Fruit fly (Drosophila melanogaster) whole organism, pupa: ENCODE measurements around the gene REG.
A peak's percentile ranks its signal among the peaks of the same experiment; 100 is the strongest.

Source experiments
- CG10348 ChIP-seq: fragments of 200-800 bp; sonication (Bioruptor generic); IDR thresholded peaks from 2 replicates; pipeline ENCODE4 v1.3.6; 2022; ENCODE audit warnings: missing biosample characterization, missing genetic modification characterization
- CG12605 ChIP-seq: fragments of 200-800 bp; sonication (Bioruptor generic); IDR thresholded peaks from 2 replicates; pipeline ENCODE4 v1.3.6; 2022; ENCODE audit warnings: missing biosample characterization, missing genetic modification characterization
- CG13204 ChIP-seq: fragments of 200-800 bp; sonication (Bioruptor generic); optimal IDR thresholded peaks from 2 replicates; lab custom pipeline; 2018; ENCODE audit warnings: missing biosample characterization, mild to moderate bottlenecking, missing genetic modification characterization, moderate library complexity
- CG14655 ChIP-seq: fragments of 200-800 bp; sonication (Bioruptor generic); optimal IDR thresholded peaks from 3 replicates; lab custom pipeline; 2017; ENCODE audit warnings: mild to moderate bottlenecking, missing biosample characterization, missing genetic modification reagents, missing genetic modification characterization
- CG15710 ChIP-seq: fragments of 200-800 bp; sonication (Bioruptor generic); optimal IDR thresholded peaks from 2 replicates; lab custom pipeline; 2018; ENCODE audit warnings: missing biosample characterization, mild to moderate bottlenecking, missing genetic modification characterization, moderate library complexity
- CG17806 ChIP-seq: fragments of 200-800 bp; sonication (Bioruptor generic); optimal IDR thresholded peaks from 2 replicates; lab custom pipeline; 2018; ENCODE audit warnings: missing biosample characterization, mild to moderate bottlenecking, missing genetic modification characterization, moderate library complexity
- CG32121 ChIP-seq: fragments of 200-800 bp; sonication (Bioruptor generic); IDR thresholded peaks from 2 replicates; pipeline ENCODE4 v1.3.6; 2022; ENCODE audit warnings: missing biosample characterization, missing genetic modification characterization
- CG34367 ChIP-seq: fragments of 200-800 bp; sonication (Bioruptor generic); optimal IDR thresholded peaks from 2 replicates; lab custom pipeline; 2018; ENCODE audit warnings: missing biosample characterization, mild to moderate bottlenecking, missing genetic modification characterization
- CG4496 ChIP-seq: fragments of 200-800 bp; sonication (Bioruptor generic); IDR thresholded peaks from 3 replicates; pipeline ENCODE4 v1.3.6; 2022; ENCODE audit warnings: missing biosample characterization, missing genetic modification characterization
- CG8159 ChIP-seq: fragments of 200-800 bp; sonication (Bioruptor generic); optimal IDR thresholded peaks from 3 replicates; lab custom pipeline; 2018; ENCODE audit warnings: missing biosample characterization, mild to moderate bottlenecking, missing genetic modification characterization, moderate library complexity
- CG8301 ChIP-seq: fragments of 200-800 bp; sonication (Bioruptor generic); optimal IDR thresholded peaks from 2 replicates; lab custom pipeline; 2018; ENCODE audit warnings: missing biosample characterization, mild to moderate bottlenecking, missing genetic modification characterization
- CG9948 ChIP-seq: fragments of 200-800 bp; sonication (Bioruptor generic); optimal IDR thresholded peaks from 2 replicates; lab custom pipeline; 2018; ENCODE audit warnings: missing biosample characterization, mild to moderate bottlenecking, missing genetic modification characterization, moderate library complexity
- D1 ChIP-seq: fragments of 200-800 bp; sonication (Bioruptor generic); optimal IDR thresholded peaks from 2 replicates; lab custom pipeline; 2018; ENCODE audit warnings: missing biosample characterization, mild to moderate bottlenecking, missing genetic modification characterization, moderate library complexity
- EcR ChIP-seq: fragments of 200-800 bp; sonication (Bioruptor generic); optimal IDR thresholded peaks from 3 replicates; lab custom pipeline; 2019; ENCODE audit warnings: missing biosample characterization, missing genetic modification characterization, mild to moderate bottlenecking, moderate library complexity, missing genetic modification reagents
- Ets98B ChIP-seq: fragments of 200-800 bp; sonication (Bioruptor generic); IDR thresholded peaks from 2 replicates; pipeline ENCODE4 v1.3.6; 2022; ENCODE audit warnings: missing biosample characterization, missing genetic modification characterization
- Pif1A ChIP-seq: fragments of 200-800 bp; sonication (Bioruptor generic); optimal IDR thresholded peaks from 3 replicates; lab custom pipeline; 2016; ENCODE audit warnings: missing biosample characterization, missing genetic modification characterization
- Pif1B ChIP-seq: fragments of 200-800 bp; sonication (Bioruptor generic); optimal IDR thresholded peaks from 3 replicates; lab custom pipeline; 2016; ENCODE audit warnings: missing biosample characterization, missing genetic modification characterization
- Snoo ChIP-seq: fragments of 200-800 bp; sonication (Bioruptor generic); optimal IDR thresholded peaks from 3 replicates; lab custom pipeline; 2017; ENCODE audit warnings: missing biosample characterization, mild to moderate bottlenecking, missing genetic modification characterization, inconsistent platforms
- fd96Ca ChIP-seq: fragments of 200-800 bp; sonication (Bioruptor generic); IDR thresholded peaks from 3 replicates; pipeline ENCODE4 v1.3.6; 2022; ENCODE audit warnings: missing biosample characterization, missing genetic modification characterization
- gl ChIP-seq: fragments of 200-800 bp; sonication (Bioruptor generic); optimal IDR thresholded peaks from 2 replicates; lab custom pipeline; 2018; ENCODE audit warnings: missing biosample characterization, mild to moderate bottlenecking, missing genetic modification characterization
- rn ChIP-seq: fragments of 200-800 bp; sonication (Bioruptor generic); IDR thresholded peaks from 2 replicates; pipeline ENCODE4 v1.3.6; 2022; ENCODE audit warnings: missing biosample characterization, missing genetic modification characterization

Gene REG

dm6 chrX:13219290-13219689 lies 7.2 kb downstream of the REG start:
- TF ChIP-seq Pif1A (GFP tag; lab: Kevin White, UChicago) (no peak), CG4496 (GFP tag; lab: Robert Waterston, UW) (no peak)

- TF ChIP-seq Snoo = no peak
- TF ChIP-seq CG8159 (tag; lab: Kevin White, UChicago) = peak; percentile 54
These were observed 8.3 kb downstream of the REG start for dm6 chrX:13220418-13220817.

- TF ChIP-seq Pif1B (GFP tag; lab: Kevin White, UChicago) = peak; percentile 19
- TF ChIP-seq CG14655 = peak; percentile 11
- peak; percentile 56; the same call in 1 of the 3 replicates for TF ChIP-seq CG4496 (GFP tag; lab: Robert Waterston, UW)
- TF ChIP-seq D1 (tag; lab: Kevin White, UChicago) = no peak
- TF ChIP-seq Pif1A (GFP tag; lab: Kevin White, UChicago) = peak; percentile 35
- TF ChIP-seq Ets98B (GFP tag; lab: Robert Waterston, UW) = no peak
- peak; percentile 33 for TF ChIP-seq CG8301 (tag; lab: Kevin White, UChicago)
- peak; percentile 19; the same call in 1 of the 2 replicates for TF ChIP-seq CG32121
- TF ChIP-seq fd96Ca = 0 out of 3 replicates have a peak, but pooled peaks have one; percentile 15
- TF ChIP-seq CG17806 (tag; lab: Kevin White, UChicago) = no peak
- TF ChIP-seq CG8159 (tag; lab: Kevin White, UChicago) = no peak
- peak; percentile 38 for TF ChIP-seq Snoo
- TF ChIP-seq, all 21 proteins: peak for 8
These were observed 9.2 kb downstream of the REG start for dm6 chrX:13221311-13221710.

dm6 chrX:13221835-13222234 lies 9.7 kb downstream of the REG start:
- TF ChIP-seq CG12605 (GFP tag; lab: Robert Waterston, UW) (no peak), CG8301 (tag; lab: Kevin White, UChicago) (peak; percentile 28), CG13204 (no peak), Ets98B (GFP tag; lab: Robert Waterston, UW) (peak; percentile 64), CG32121 (peak; percentile 56; the same call in 1 of the 2 replicates), Pif1B (GFP tag; lab: Kevin White, UChicago) (no peak), gl (no peak), CG8159 (tag; lab: Kevin White, UChicago) (no peak), D1 (tag; lab: Kevin White, UChicago) (no peak), rn (GFP tag; lab: Robert Waterston, UW) (no peak), Pif1A (GFP tag; lab: Kevin White, UChicago) (no peak), fd96Ca (0 out of 3 replicates have a peak, but pooled peaks have one; percentile 27), CG9948 (tag; lab: Kevin White, UChicago) (no peak), CG34367 (tag; lab: Kevin White, UChicago) (no peak), CG4496 (GFP tag; lab: Robert Waterston, UW) (peak; percentile 36; the same call in 1 of the 3 replicates), EcR (GFP tag; lab: Kevin White, UChicago) (no peak), CG17806 (tag; lab: Kevin White, UChicago) (no peak), CG14655 (peak; percentile 19), CG10348 (GFP tag; lab: Robert Waterston, UW) (no peak), CG15710 (tag; lab: Kevin White, UChicago) (no peak), Snoo (no peak)

- TF ChIP-seq CG12605 (GFP tag; lab: Robert Waterston, UW) = no peak
- no peak for TF ChIP-seq CG8301 (tag; lab: Kevin White, UChicago)
- TF ChIP-seq CG15710 (tag; lab: Kevin White, UChicago) = no peak
- no peak for TF ChIP-seq CG9948 (tag; lab: Kevin White, UChicago)
- no peak for TF ChIP-seq fd96Ca
- no peak for TF ChIP-seq CG32121
- no peak for TF ChIP-seq rn (GFP tag; lab: Robert Waterston, UW)
- no peak for TF ChIP-seq CG17806 (tag; lab: Kevin White, UChicago)
- no peak for TF ChIP-seq Pif1B (GFP tag; lab: Kevin White, UChicago)
- TF ChIP-seq CG34367 (tag; lab: Kevin White, UChicago) = no peak
- no peak for TF ChIP-seq CG8159 (tag; lab: Kevin White, UChicago)
- no peak for TF ChIP-seq Ets98B (GFP tag; lab: Robert Waterston, UW)
- no peak for TF ChIP-seq Snoo
- no peak for TF ChIP-seq EcR (GFP tag; lab: Kevin White, UChicago)
- TF ChIP-seq CG14655 = no peak
These were observed 12.7 kb downstream of the REG start for dm6 chrX:13224846-13225245.

- peak; percentile 12 for TF ChIP-seq Pif1B (GFP tag; lab: Kevin White, UChicago)
- peak; percentile 5 for TF ChIP-seq D1 (tag; lab: Kevin White, UChicago)
- TF ChIP-seq CG8301 (tag; lab: Kevin White, UChicago) = peak; percentile 58
- peak; percentile 62 for TF ChIP-seq CG17806 (tag; lab: Kevin White, UChicago)
- TF ChIP-seq CG32121 = no peak
- TF ChIP-seq Pif1A (GFP tag; lab: Kevin White, UChicago) = peak; percentile 44
- TF ChIP-seq CG15710 (tag; lab: Kevin White, UChicago) = peak; percentile 64
- TF ChIP-seq CG8159 (tag; lab: Kevin White, UChicago) = peak; percentile 73
- peak; percentile 59 for TF ChIP-seq CG9948 (tag; lab: Kevin White, UChicago)
- no peak for TF ChIP-seq CG12605 (GFP tag; lab: Robert Waterston, UW)
- TF ChIP-seq Ets98B (GFP tag; lab: Robert Waterston, UW) = no peak
- peak; percentile 72 for TF ChIP-seq CG14655
- peak; percentile 41 for TF ChIP-seq CG34367 (tag; lab: Kevin White, UChicago)
- peak; percentile 11 for TF ChIP-seq Snoo
These were observed 14.4 kb downstream of the REG start for dm6 chrX:13226478-13226877.
